Worm (Caenorhabditis elegans): ENCODE results near the gene B0244.4.

DNA sequence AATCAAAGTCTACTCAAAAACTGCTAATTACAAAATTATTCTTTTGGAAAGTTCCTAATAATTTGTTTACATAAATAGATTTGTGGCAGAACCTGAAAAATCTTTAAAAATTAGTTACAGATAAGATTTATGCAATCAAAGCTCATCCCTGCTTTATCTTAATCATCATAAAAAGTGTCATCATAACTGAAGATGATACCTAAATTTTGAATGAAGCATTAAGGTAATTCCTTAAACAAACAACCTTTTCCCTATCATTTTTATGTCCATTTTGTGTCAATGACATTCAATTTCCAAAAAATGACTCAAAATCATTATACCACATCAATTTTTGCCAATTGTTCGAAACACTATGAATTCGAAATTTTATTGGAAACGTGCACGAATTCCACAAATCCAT lies 9.6 kb upstream of the B0244.4 start, which contains the start of gene B0244.6:
- TF ChIP-seq W03F9.2 (tag; optimal IDR thresholded peaks at IDR 0.05): no peak
- TF ChIP-seq dao-5 (tag; optimal IDR thresholded peaks at IDR 0.05): no peak
- no peak for TF ChIP-seq him-1 (tag; optimal IDR thresholded peaks at IDR 0.05)
